Worm (Caenorhabditis elegans) whole organism, L1 larva: ENCODE data around the gene cest-2.2.

ENCODE experiments used
- blmp-1 ChIP-seq: fragments of 150-350 bp; optimal IDR thresholded peaks from 2 replicates; lab custom pipeline; 2014; ENCODE audit warnings: missing biosample characterization, missing genetic modification characterization
- fos-1 ChIP-seq: fragments of 150-350 bp; optimal IDR thresholded peaks from 2 replicates; lab custom pipeline; 2014; ENCODE audit warnings: missing biosample characterization, missing genetic modification characterization
- lin-14 ChIP-seq: fragments of 200-800 bp; sonication (Bioruptor generic); optimal IDR thresholded peaks from 2 replicates; lab custom pipeline; 2018; ENCODE audit warnings: mild to moderate bottlenecking, missing genetic modification characterization, moderate library complexity, missing compliant biosample characterization
- pax-3 ChIP-seq: fragments of 200-800 bp; sonication (Bioruptor generic); optimal IDR thresholded peaks from 2 replicates; lab custom pipeline; 2018; ENCODE audit warnings: mild to moderate bottlenecking, missing genetic modification characterization, moderate library complexity, missing compliant biosample characterization
- unc-62 ChIP-seq: fragments of 150-350 bp; optimal IDR thresholded peaks from 2 replicates; lab custom pipeline; 2014; ENCODE audit warnings: missing biosample characterization, missing genetic modification reagents, missing genetic modification characterization

DNA sequence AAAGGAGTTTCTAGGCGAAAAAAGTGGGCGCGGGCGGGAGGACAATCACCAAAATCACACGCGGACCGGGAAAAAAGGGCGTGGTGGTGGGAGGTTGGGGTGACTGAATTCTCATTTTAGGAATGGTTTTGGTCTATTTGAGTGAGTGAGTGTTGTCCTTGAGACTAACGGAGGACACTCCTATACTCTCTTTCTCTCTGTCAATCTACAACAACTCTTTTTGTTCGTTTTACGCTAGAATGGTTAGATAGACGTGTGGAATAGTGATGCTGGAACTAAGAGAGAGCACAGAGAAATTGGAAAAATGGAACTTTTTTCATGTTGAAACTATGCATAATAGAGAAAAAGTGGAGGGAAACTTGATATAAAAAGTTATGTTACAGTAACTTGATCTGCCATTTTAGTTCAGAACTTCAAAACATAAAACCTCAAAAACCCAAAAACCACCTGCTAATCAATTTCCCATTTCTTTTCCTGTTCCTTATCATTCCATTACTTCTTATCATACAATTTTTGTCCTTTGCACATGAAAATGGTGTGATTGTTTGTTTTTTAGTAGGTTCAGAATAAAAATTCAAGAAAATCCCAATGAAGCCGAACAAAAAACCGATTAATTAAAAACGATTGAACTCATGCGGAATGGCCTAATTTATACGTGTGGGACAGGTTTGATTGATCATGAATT lies 40.3 kb downstream of the cest-2.2 start:
- TF ChIP-seq fos-1 (tag; lab: Kevin White, UChicago), result no peak
- peak; percentile 54 for TF ChIP-seq lin-14 (GFP tag; lab: Kevin White, UChicago)
- TF ChIP-seq unc-62 (GFP tag; lab: Kevin White, UChicago), result no peak
- peak; percentile 15 for TF ChIP-seq blmp-1 (tag; lab: Kevin White, UChicago)
- TF ChIP-seq pax-3 (tag; lab: Kevin White, UChicago), result no peak
